Worm (Caenorhabditis elegans) whole organism, L4/young adult: ENCODE results near the gene F26F2.4.
"Not testable (repeated sequence)": the region's sequence is repeated elsewhere in the genome, so short reads cannot be mapped to it uniquely, and the experiment has no call there.

Source experiments
- W03F9.2 ChIP-seq: fragments of 150-350 bp; optimal IDR thresholded peaks from 2 replicates; lab custom pipeline; 2014; ENCODE audit warnings: missing biosample characterization, missing genetic modification characterization
- dao-5 ChIP-seq: sonication (generic microtip); optimal IDR thresholded peaks from 2 replicates; lab custom pipeline; 2016; ENCODE audit warnings: missing genotype, missing genetic modification characterization, moderate library complexity, missing compliant biosample characterization
- him-1 ChIP-seq: sonication (generic microtip); optimal IDR thresholded peaks from 2 replicates; lab custom pipeline; 2016; ENCODE audit warnings: missing genotype, missing genetic modification reagents, missing genetic modification characterization, missing compliant biosample characterization

Gene F26F2.4

ce11 chrV:20568995-20569394 lies at the start of gene F26F2.4:
F26F2.4 (plus strand) TSS chrV:20569295.
- TF ChIP-seq him-1 (tag; lab: Kevin White, UChicago); W03F9.2 (tag; lab: Kevin White, UChicago); dao-5: not testable (repeated sequence)

DNA sequence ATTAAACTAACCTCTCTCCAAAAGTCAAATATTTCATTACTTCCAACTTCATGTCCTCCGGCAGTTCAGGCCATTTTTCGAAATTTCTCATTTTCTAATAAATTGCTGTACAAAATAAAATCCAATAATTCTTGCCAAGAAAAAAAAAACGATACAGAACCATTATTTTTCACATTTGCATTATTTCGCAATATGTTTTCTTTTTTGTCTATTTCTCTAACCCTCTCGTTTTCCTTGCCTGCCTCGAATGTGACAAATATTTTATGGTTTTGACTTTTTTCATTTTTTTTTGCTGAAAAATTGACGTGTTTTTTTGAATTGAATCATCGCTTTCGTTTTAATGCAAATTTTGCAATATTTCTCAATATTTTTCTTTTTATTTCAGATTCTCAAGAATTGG lies 46.9 kb upstream of the F26F2.4 start, which contains the start of the genes Y38H6C.9 and fbxa-150:
Gene Y38H6C.9 (minus strand): TSS at position 52 of the 400 bp plus-strand sequence.
Gene fbxa-150 (plus strand): TSS at position 380 of the 400 bp plus-strand sequence.
- no peak for TF ChIP-seq him-1 (tag; lab: Kevin White, UChicago)
- TF ChIP-seq dao-5, result no peak
- no peak for TF ChIP-seq W03F9.2 (tag; lab: Kevin White, UChicago)

- TF ChIP-seq dao-5 (no peak), W03F9.2 (tag; lab: Kevin White, UChicago) (no peak), him-1 (tag; lab: Kevin White, UChicago) (no peak)
Observed at ce11 chrV:20525816-20526459, 43.2 kb upstream of the F26F2.4 start, which contains the start of the genes srh-166 and Y38H6C.24. srh-166 (minus strand) TSS chrV:20525866. Y38H6C.24 (plus strand) TSS chrV:20526435.

DNA sequence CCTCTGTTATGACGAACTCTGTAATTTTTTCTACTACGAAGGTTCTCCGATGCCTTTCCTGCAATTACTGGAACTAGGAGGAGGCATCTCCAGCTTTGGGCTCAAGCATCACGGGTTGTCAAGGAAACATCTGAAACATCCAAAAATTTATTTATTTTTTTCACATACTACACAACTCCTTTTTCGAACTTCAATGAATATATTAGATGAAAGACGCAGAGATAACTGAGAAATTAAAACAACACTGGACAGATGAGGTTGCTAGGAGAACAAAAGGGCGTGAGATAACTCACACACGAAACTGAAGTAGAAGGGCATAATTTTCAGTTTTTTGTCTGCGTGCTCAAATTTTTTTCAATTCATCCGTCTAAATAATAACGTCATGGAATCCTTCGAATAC lies 41.6 kb upstream of the F26F2.4 start, which contains the start of gene Y38H6C.13:
Gene Y38H6C.13 (plus strand): TSS at position 301 of the 400 bp plus-strand sequence.
- TF ChIP-seq W03F9.2 (tag; lab: Kevin White, UChicago) (no peak), him-1 (tag; lab: Kevin White, UChicago) (no peak), dao-5 (no peak)

DNA sequence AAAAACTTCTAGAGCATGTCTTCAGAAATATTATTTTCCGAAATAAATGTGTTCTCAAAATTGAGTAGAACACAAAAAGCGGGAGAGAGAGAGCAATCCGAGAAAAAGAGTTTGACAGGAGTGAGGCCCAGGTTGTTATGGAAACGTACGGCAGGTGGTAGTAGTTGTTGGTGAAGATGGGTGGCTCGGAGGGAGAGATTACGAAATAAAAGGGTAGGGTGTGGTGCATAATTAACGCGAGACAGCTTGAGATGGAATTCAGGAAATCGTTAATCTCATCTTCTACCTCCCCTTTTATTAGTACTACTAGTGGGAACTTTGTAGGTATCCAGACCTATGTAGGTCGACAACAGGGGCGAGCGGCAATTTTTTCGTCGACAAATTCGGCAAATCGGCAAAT lies 35.0 kb upstream of the F26F2.4 start, which contains the start of gene famh-161:
Gene famh-161 (minus strand): TSS at position 101 of the 400 bp plus-strand sequence.
- TF ChIP-seq him-1 (tag; lab: Kevin White, UChicago) (no peak), dao-5 (no peak), W03F9.2 (tag; lab: Kevin White, UChicago) (no peak)

DNA sequence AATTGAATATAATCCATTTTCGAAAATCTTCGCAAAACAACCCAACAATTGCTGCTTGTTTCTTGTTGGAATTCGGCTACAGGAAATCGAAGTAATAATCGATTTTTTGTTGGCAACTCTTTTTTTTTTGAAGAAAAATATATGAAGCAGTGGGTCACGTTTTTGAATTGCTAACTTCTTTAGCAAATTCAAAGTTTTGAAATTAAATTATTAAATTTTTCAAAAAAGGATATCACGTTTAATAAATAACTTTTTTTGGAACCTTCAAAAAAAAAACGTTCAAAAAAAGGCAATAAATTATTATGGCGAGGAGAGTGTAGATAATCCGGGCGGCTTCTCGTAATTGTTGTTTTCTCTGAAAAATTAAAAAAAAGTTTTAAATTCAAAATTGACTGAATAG lies 32.9 kb upstream of the F26F2.4 start, which contains the start of gene Y38H6C.15:
Gene Y38H6C.15 (minus strand): TSS at position 101 of the 400 bp plus-strand sequence.
- TF ChIP-seq dao-5, result no peak

ce11 chrV:20539055-20539454 lies 30.0 kb upstream of the F26F2.4 start, which contains the start of gene Y38H6C.16:
Y38H6C.16 (minus strand) TSS chrV:20539347.
- TF ChIP-seq him-1 (tag; lab: Kevin White, UChicago), result no peak
- TF ChIP-seq W03F9.2 (tag; lab: Kevin White, UChicago), result no peak
- TF ChIP-seq dao-5, result no peak

- no peak for TF ChIP-seq him-1 (tag; lab: Kevin White, UChicago)
- TF ChIP-seq dao-5, result no peak
- TF ChIP-seq W03F9.2 (tag; lab: Kevin White, UChicago), result no peak
Observed at ce11 chrV:20544092-20544491, 25.0 kb upstream of the F26F2.4 start, which contains the start of gene slc-36.3. slc-36.3 (minus strand) TSS chrV:20544192.

DNA sequence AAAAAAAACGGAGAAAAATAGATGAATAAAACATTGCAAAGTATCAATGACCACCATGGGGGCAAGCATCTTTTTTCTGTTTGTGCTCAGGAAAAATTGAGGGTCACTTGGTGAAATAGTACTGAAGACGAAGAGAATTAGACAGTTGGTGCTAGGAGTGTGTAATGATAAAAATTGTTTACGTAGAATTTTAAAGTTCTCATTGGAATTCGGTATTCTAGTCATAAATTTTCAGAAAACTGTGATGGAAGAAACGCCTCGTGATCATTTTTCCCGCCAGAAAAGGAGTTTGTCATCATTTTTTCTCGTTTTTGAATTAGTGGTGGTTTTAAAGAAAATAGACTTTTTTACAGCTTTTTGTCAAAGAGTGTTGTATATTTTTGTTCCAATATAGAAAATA lies 24.5 kb upstream of the F26F2.4 start:
- TF ChIP-seq dao-5, result no peak
- no peak for TF ChIP-seq W03F9.2 (tag; lab: Kevin White, UChicago)
- TF ChIP-seq him-1 (tag; lab: Kevin White, UChicago), result no peak

- TF ChIP-seq dao-5 (no peak), W03F9.2 (tag; lab: Kevin White, UChicago) (no peak), him-1 (tag; lab: Kevin White, UChicago) (no peak)
Observed at ce11 chrV:20545742-20546141, 23.4 kb upstream of the F26F2.4 start.

DNA sequence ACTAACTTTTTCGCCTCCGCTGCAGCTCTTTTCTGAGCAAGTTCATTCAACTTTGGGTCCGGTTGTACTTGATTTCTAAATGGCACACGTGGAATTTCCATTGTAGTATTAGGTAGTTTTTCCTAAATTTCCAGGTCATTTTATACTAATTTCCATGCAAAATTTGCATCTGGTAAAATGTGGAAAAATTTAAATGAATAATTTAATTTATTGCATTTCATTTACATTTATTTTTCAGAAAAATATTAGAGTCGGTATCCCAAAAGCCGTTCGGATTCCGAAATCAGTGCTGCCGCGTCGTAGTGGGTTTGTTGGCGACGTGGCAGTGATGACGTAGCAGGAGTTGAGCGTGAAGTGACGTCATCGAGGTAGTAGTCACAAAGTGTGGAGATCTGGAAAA lies 22.0 kb upstream of the F26F2.4 start, which contains the start of gene Y38H6C.18:
Gene Y38H6C.18 (minus strand): TSS at position 101 of the 400 bp plus-strand sequence.
- TF ChIP-seq W03F9.2 (tag; lab: Kevin White, UChicago), result no peak
- no peak for TF ChIP-seq him-1 (tag; lab: Kevin White, UChicago)
- no peak for TF ChIP-seq dao-5

DNA sequence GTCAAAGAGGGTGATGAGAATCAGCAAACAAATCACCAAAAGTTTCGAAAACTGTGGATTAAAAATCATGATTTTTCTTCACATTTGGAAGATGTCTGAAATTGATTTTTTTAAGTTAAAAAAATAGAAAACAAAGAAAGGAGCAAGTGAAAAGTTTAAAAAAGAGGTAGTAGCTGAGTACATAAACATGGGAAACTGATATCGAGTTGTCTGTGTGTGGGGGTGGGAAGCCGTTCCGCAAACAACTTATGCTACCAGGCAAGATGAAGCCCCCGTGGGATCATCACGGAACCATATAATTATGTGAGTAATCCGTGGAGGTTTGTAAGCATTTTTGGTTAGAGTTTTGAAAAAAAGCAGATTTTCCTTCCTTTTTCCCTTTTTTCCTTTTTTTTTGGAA lies 18.0 kb upstream of the F26F2.4 start, which contains the start of gene Y38H6C.20:
Gene Y38H6C.20 (minus strand): TSS at position 101 of the 400 bp plus-strand sequence.
- TF ChIP-seq dao-5 (no peak), him-1 (tag; lab: Kevin White, UChicago) (no peak), W03F9.2 (tag; lab: Kevin White, UChicago) (no peak)

- TF ChIP-seq W03F9.2 (tag; lab: Kevin White, UChicago) (no peak), dao-5 (no peak), him-1 (tag; lab: Kevin White, UChicago) (no peak)
Observed at ce11 chrV:20552971-20553370, 16.1 kb upstream of the F26F2.4 start, which contains the start of gene vmo-1. vmo-1 (minus strand) TSS chrV:20553071.

DNA sequence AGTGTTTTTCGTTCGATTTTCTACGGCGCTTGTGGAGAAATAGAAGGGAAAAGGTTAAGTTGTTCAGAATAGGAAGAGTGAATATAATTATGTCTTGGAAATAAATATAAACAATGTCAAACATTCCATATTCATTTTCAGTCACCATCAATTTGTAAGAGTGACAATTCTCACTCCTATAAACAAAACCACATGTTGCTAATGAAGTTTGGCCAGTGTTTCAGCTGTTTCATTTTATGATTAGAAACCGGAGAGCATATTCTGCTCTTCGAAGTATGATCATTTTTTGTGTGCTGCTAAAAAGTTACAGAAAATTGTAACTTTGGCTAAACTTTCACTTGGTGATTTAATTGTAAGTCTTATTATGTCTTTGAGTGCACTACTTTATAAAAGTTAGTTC lies 14.0 kb upstream of the F26F2.4 start, which contains the start of gene Y38H6C.21:
Gene Y38H6C.21 (minus strand): TSS at position 148 of the 400 bp plus-strand sequence.
- TF ChIP-seq him-1 (tag; lab: Kevin White, UChicago), result no peak
- TF ChIP-seq dao-5, result no peak
- no peak for TF ChIP-seq W03F9.2 (tag; lab: Kevin White, UChicago)
